Fruit fly (Drosophila melanogaster): ENCODE data around the gene CG7394.

dm6 chr3L:11542437-11542836 lies 19.4 kb upstream of the CG7394 start:
- TF ChIP-seq HmgD (GFP tag; optimal IDR thresholded peaks at IDR 0.05) (no peak), CG1529 (GFP tag; optimal IDR thresholded peaks at IDR 0.05) (no peak), Nf-YA (GFP tag; IDR thresholded peaks at IDR 0.05) (no peak), ken (GFP tag; IDR thresholded peaks at IDR 0.05) (no peak), CG4328 (GFP tag; optimal IDR thresholded peaks at IDR 0.05) (no peak), CG30020 (tag; optimal IDR thresholded peaks at IDR 0.05) (no peak), psq (GFP tag; optimal IDR thresholded peaks at IDR 0.05) (no peak), CG6854 (GFP tag; optimal IDR thresholded peaks at IDR 0.05) (no peak)

Data from whole organism, embryonic.